Fruit fly (Drosophila melanogaster) whole organism, wandering third instar larva: Measurements from ENCODE around the gene eIF4E5.

Experiments
- Abd-B ChIP-seq: fragments of >200 bp; optimal IDR thresholded peaks from 2 replicates; lab custom pipeline; 2017; ENCODE audit warnings: missing biosample characterization, missing genetic modification characterization
- CG9705 ChIP-seq: fragments of 200-800 bp; sonication (Bioruptor generic); optimal IDR thresholded peaks from 2 replicates; lab custom pipeline; 2018; ENCODE audit warnings: missing biosample characterization, mild to moderate bottlenecking, missing genetic modification characterization
- CrebA ChIP-seq: fragments of 200-800 bp; sonication (Bioruptor generic); optimal IDR thresholded peaks from 2 replicates; lab custom pipeline; 2016; ENCODE audit warnings: missing biosample characterization, mild to moderate bottlenecking, missing genetic modification characterization, borderline replicate concordance
- Dfd ChIP-seq: fragments of >200 bp; optimal IDR thresholded peaks from 2 replicates; lab custom pipeline; 2017; ENCODE audit warnings: missing biosample characterization, missing genetic modification characterization
- Dif ChIP-seq: fragments of 200-275, 200-300 bp; sonication (Bioruptor generic); optimal IDR thresholded peaks from 2 replicates; lab custom pipeline; 2018; ENCODE audit warnings: missing biosample characterization, missing genetic modification characterization; ENCODE audit not compliant: partially characterized antibody
- HLH106 ChIP-seq: fragments of 200-800 bp; optimal IDR thresholded peaks from 3 replicates; lab custom pipeline; 2019; ENCODE audit warnings: missing biosample characterization, mild to moderate bottlenecking, missing genetic modification characterization, moderate library complexity
- Hr78 ChIP-seq: fragments of >200 bp; optimal IDR thresholded peaks from 2 replicates; lab custom pipeline; 2017; ENCODE audit warnings: missing biosample characterization, missing genetic modification characterization
- Hr83 ChIP-seq: fragments of 200-300 bp; sonication (Bioruptor generic); optimal IDR thresholded peaks from 2 replicates; lab custom pipeline; 2016; ENCODE audit warnings: missing biosample characterization, mild to moderate bottlenecking, missing genetic modification characterization, moderate library complexity; ENCODE audit not compliant: poor library complexity, severe bottlenecking
- Mio ChIP-seq: sonication (Bioruptor generic); optimal IDR thresholded peaks from 2 replicates; lab custom pipeline; 2016; ENCODE audit warnings: missing biosample characterization, missing genetic modification characterization
- Myc ChIP-seq: fragments of >200 bp; optimal IDR thresholded peaks from 2 replicates; lab custom pipeline; 2017
- N ChIP-seq: fragments of >200 bp; optimal IDR thresholded peaks from 2 replicates; lab custom pipeline; 2018; ENCODE audit warnings: missing biosample characterization, missing external identifiers, missing genetic modification characterization
- OdsH ChIP-seq: fragments of 200-800 bp; sonication (Bioruptor generic); optimal IDR thresholded peaks from 2 replicates; lab custom pipeline; 2016; ENCODE audit warnings: missing biosample characterization, mild to moderate bottlenecking, missing genetic modification characterization
- Rel ChIP-seq, 2 experiments: fragments of 200-800 bp; sonication (Bioruptor generic) in 1 of 2; optimal IDR thresholded peaks; 2 replicates in 1 of 2; 3 replicates in 1 of 2; lab custom pipeline; 2016 to 2019; ENCODE audit warnings: mild to moderate bottlenecking in 2 of 2, missing biosample characterization in 2 of 2, missing genetic modification characterization in 2 of 2, moderate library complexity in 1 of 2
- Sp1 ChIP-seq: fragments of 200-800 bp; sonication (Bioruptor generic); optimal IDR thresholded peaks from 3 replicates; lab custom pipeline; 2019; ENCODE audit warnings: missing biosample characterization, mild to moderate bottlenecking, missing genetic modification characterization, moderate library complexity
- br ChIP-seq: fragments of 200-800 bp; sonication (Bioruptor generic); optimal IDR thresholded peaks from 2 replicates; lab custom pipeline; 2016; ENCODE audit warnings: missing biosample characterization, missing genetic modification characterization
- brk ChIP-seq: fragments of 200-800 bp; sonication (Bioruptor generic); optimal IDR thresholded peaks from 2 replicates; lab custom pipeline; 2016; ENCODE audit warnings: missing biosample characterization, mild to moderate bottlenecking, missing genetic modification characterization
- dsf ChIP-seq: sonication (Bioruptor generic); optimal IDR thresholded peaks from 2 replicates; lab custom pipeline; 2016; ENCODE audit warnings: missing biosample characterization, missing genetic modification characterization, borderline replicate concordance
- ey ChIP-seq: fragments of 200-800 bp; sonication (Bioruptor generic); optimal IDR thresholded peaks from 2 replicates; lab custom pipeline; 2016; ENCODE audit warnings: missing biosample characterization, missing genetic modification characterization
- foxo ChIP-seq, 2 experiments: fragments of 200-800 bp; sonication (Bioruptor generic); optimal IDR thresholded peaks; 2 replicates in 1 of 2; 3 replicates in 1 of 2; lab custom pipeline; 2016 to 2017; ENCODE audit warnings: missing biosample characterization in 2 of 2, missing genetic modification characterization in 2 of 2
- h ChIP-seq: fragments of 200-800 bp; sonication (Bioruptor generic); optimal IDR thresholded peaks from 3 replicates; lab custom pipeline; 2016; ENCODE audit warnings: missing biosample characterization, mild to moderate bottlenecking, missing genetic modification characterization
- lola ChIP-seq: fragments of >200 bp; optimal IDR thresholded peaks from 2 replicates; lab custom pipeline; 2017; ENCODE audit warnings: missing biosample characterization, missing genetic modification characterization
- pan ChIP-seq: fragments of >200 bp; optimal IDR thresholded peaks from 2 replicates; lab custom pipeline; 2017
- psq ChIP-seq: fragments of 200-800 bp; sonication (Bioruptor generic); optimal IDR thresholded peaks from 3 replicates; lab custom pipeline; 2017; ENCODE audit warnings: missing biosample characterization, mild to moderate bottlenecking, missing genetic modification characterization, moderate library complexity
- rgr ChIP-seq: fragments of 200-800 bp; sonication (Bioruptor generic); optimal IDR thresholded peaks from 3 replicates; lab custom pipeline; 2016; ENCODE audit warnings: missing biosample characterization, mild to moderate bottlenecking, missing genetic modification characterization
- sage ChIP-seq: fragments of 200-800 bp; sonication (Bioruptor generic); optimal IDR thresholded peaks from 2 replicates; lab custom pipeline; 2016; ENCODE audit warnings: missing biosample characterization, mild to moderate bottlenecking, missing genetic modification characterization
- sv ChIP-seq: fragments of 200-800 bp; sonication (Bioruptor generic); optimal IDR thresholded peaks from 3 replicates; lab custom pipeline; 2016; ENCODE audit warnings: missing biosample characterization, missing genetic modification characterization
- tai ChIP-seq: sonication (Bioruptor generic); optimal IDR thresholded peaks from 2 replicates; lab custom pipeline; 2016; ENCODE audit warnings: missing biosample characterization, missing genetic modification characterization
- usp ChIP-seq: fragments of >200 bp; optimal IDR thresholded peaks from 2 replicates; lab custom pipeline; 2017; ENCODE audit warnings: missing biosample characterization, missing genetic modification characterization
- woc ChIP-seq: sonication (Bioruptor generic); optimal IDR thresholded peaks from 2 replicates; lab custom pipeline; 2016; ENCODE audit warnings: missing biosample characterization, mild to moderate bottlenecking, missing genetic modification characterization

Gene eIF4E5

dm6 chr3L:7915808-7916619 is 21.3 kb downstream of the eIF4E5 start:
- TF ChIP-seq Dif (GFP tag; lab: Kevin White, UChicago) (no peak), dsf (no peak), Rel (GFP tag; optimal IDR thresholded peaks at IDR 0.05; lab: Kevin White, UChicago) (no peak), Rel (tag; optimal IDR thresholded peaks at IDR 0.05; lab: Kevin White, UChicago) (peak; percentile 99), lola (GFP tag; lab: Kevin White, UChicago) (no peak), Hr83 (no peak), h (GFP tag; lab: Kevin White, UChicago) (no peak)
- TF ChIP-seq, all 38 proteins: peak for 1

dm6 chr3L:7934200-7934599 is 39.5 kb downstream of the eIF4E5 start:
- TF ChIP-seq Myc (lab: Kevin White, UChicago) (no peak), Rel (GFP tag; optimal IDR thresholded peaks at IDR 0.05; lab: Kevin White, UChicago) (no peak), Rel (tag; optimal IDR thresholded peaks at IDR 0.05; lab: Kevin White, UChicago) (peak; percentile 61), brk (GFP tag; lab: Kevin White, UChicago) (no peak)

- TF ChIP-seq CrebA (GFP tag; lab: Kevin White, UChicago) (no peak), Sp1 (no peak), Hr78 (no peak), woc (GFP tag; lab: Kevin White, UChicago) (no peak), Rel (GFP tag; optimal IDR thresholded peaks at IDR 0.05; lab: Kevin White, UChicago) (no peak), Rel (tag; optimal IDR thresholded peaks at IDR 0.05; lab: Kevin White, UChicago) (no peak), HLH106 (no peak), lola (GFP tag; lab: Kevin White, UChicago) (no peak), br (GFP tag; lab: Kevin White, UChicago) (no peak), tai (GFP tag; lab: Kevin White, UChicago) (no peak), usp (GFP tag; lab: Kevin White, UChicago) (no peak), Dfd (no peak), rgr (no peak), dsf (no peak), sage (GFP tag; lab: Kevin White, UChicago) (no peak), Abd-B (GFP tag; lab: Kevin White, UChicago) (no peak), N (no peak), foxo (GFP tag; optimal IDR thresholded peaks at IDR 0.05; lab: Kevin White, UChicago) (no peak)
Measured at dm6 chr3L:7934857-7935256, 40.2 kb downstream of the eIF4E5 start.

- TF ChIP-seq Mio: no peak
- TF ChIP-seq rgr: no peak
- TF ChIP-seq psq (GFP tag; lab: Kevin White, UChicago): peak; percentile 78
Measured at dm6 chr3L:7935409-7935932, 40.8 kb downstream of the eIF4E5 start.

dm6 chr3L:7935933-7936494 is 41.3 kb downstream of the eIF4E5 start, which contains the start of the genes syd and Srp9:
Gene syd (minus strand): TSS chr3L:7936120.
Gene Srp9 (plus strand): TSS chr3L:7936373.
- TF ChIP-seq Rel (GFP tag; optimal IDR thresholded peaks at IDR 0.05; lab: Kevin White, UChicago) (no peak), Rel (tag; optimal IDR thresholded peaks at IDR 0.05; lab: Kevin White, UChicago) (peak; percentile 56), brk (GFP tag; lab: Kevin White, UChicago) (peak; percentile 7), psq (GFP tag; lab: Kevin White, UChicago) (peak; percentile 63), CG9705 (GFP tag; lab: Kevin White, UChicago) (no peak), OdsH (GFP tag; lab: Kevin White, UChicago) (no peak)

dm6 chr3L:7938638-7939037 is 44.0 kb downstream of the eIF4E5 start:
- no peak for TF ChIP-seq OdsH (GFP tag; lab: Kevin White, UChicago)
- TF ChIP-seq pan (lab: Kevin White, UChicago): no peak
- no peak for TF ChIP-seq foxo (GFP tag; optimal IDR thresholded peaks at IDR 0.05; lab: Kevin White, UChicago)
- TF ChIP-seq psq (GFP tag; lab: Kevin White, UChicago): no peak
- TF ChIP-seq tai (GFP tag; lab: Kevin White, UChicago): no peak
- no peak for TF ChIP-seq sv
- no peak for TF ChIP-seq lola (GFP tag; lab: Kevin White, UChicago)
- TF ChIP-seq Dif (GFP tag; lab: Kevin White, UChicago): no peak
- no peak for TF ChIP-seq rgr
- TF ChIP-seq ey (GFP tag; lab: Kevin White, UChicago): no peak
- no peak for TF ChIP-seq Sp1
- no peak for TF ChIP-seq Rel (GFP tag; optimal IDR thresholded peaks at IDR 0.05; lab: Kevin White, UChicago)
- TF ChIP-seq Rel (tag; optimal IDR thresholded peaks at IDR 0.05; lab: Kevin White, UChicago): no peak
- no peak for TF ChIP-seq Myc (lab: Kevin White, UChicago)
- TF ChIP-seq sage (GFP tag; lab: Kevin White, UChicago): no peak
- TF ChIP-seq h (GFP tag; lab: Kevin White, UChicago): no peak
- TF ChIP-seq HLH106: no peak
- TF ChIP-seq, all 38 proteins: peak for 0
